Fruit fly (Drosophila melanogaster): Measurements from ENCODE around the gene Naa15-16.

The Naa15-16 gene

dm6 chrX:19497782-19498440 is 18.1 kb downstream of the Naa15-16 start (continued):
- TF ChIP-seq Hr39 (optimal IDR thresholded peaks at IDR 0.05): no peak
- TF ChIP-seq pan (optimal IDR thresholded peaks at IDR 0.05): no peak
- TF ChIP-seq pan (GFP tag; optimal IDR thresholded peaks at IDR 0.05 in 1 of 2, IDR thresholded peaks at IDR 0.05 in 1 of 2): peak in 1 of 2 experiments; percentile 18
- TF ChIP-seq onecut (GFP tag; IDR thresholded peaks at IDR 0.05): no peak
- TF ChIP-seq Neu2 (GFP tag; optimal IDR thresholded peaks at IDR 0.05; ENCODE audit: borderline replicate concordance): no peak
- TF ChIP-seq Xrp1 (GFP tag; IDR thresholded peaks at IDR 0.05): no peak
- peak; percentile 61 for TF ChIP-seq CG12155 (GFP tag; optimal IDR thresholded peaks at IDR 0.05)
- no peak for TF ChIP-seq twi (tag; optimal IDR thresholded peaks at IDR 0.05)
- no peak for TF ChIP-seq lov (optimal IDR thresholded peaks at IDR 0.05)
- no peak for TF ChIP-seq lov (GFP tag; IDR thresholded peaks at IDR 0.05)
- no peak for TF ChIP-seq CG12104 (GFP tag; optimal IDR thresholded peaks at IDR 0.05)
- TF ChIP-seq fru (optimal IDR thresholded peaks at IDR 0.05): no peak
- no peak for TF ChIP-seq Sox100B (GFP tag; optimal IDR thresholded peaks at IDR 0.05)
- TF ChIP-seq chif (GFP tag; optimal IDR thresholded peaks at IDR 0.05): no peak
- no peak for TF ChIP-seq CG3847 (GFP tag; IDR thresholded peaks at IDR 0.05)
- TF ChIP-seq CG12071 (GFP tag; optimal IDR thresholded peaks at IDR 0.05): peak; percentile 10
- no peak for TF ChIP-seq Hr3 (GFP tag; optimal IDR thresholded peaks at IDR 0.05)
- TF ChIP-seq CHES-1-like (GFP tag; optimal IDR thresholded peaks at IDR 0.05): peak; percentile 4
- TF ChIP-seq CG13296 (GFP tag; optimal IDR thresholded peaks at IDR 0.05): peak; percentile 19
- no peak for TF ChIP-seq pho (GFP tag; optimal IDR thresholded peaks at IDR 0.05)
- no peak for TF ChIP-seq Dref (GFP tag; IDR thresholded peaks at IDR 0.05)
- peak in 1 of 2 experiments; percentile 59 for TF ChIP-seq insv (GFP tag; optimal IDR thresholded peaks at IDR 0.05)
- no peak for TF ChIP-seq CG32767 (GFP tag; IDR thresholded peaks at IDR 0.05)
- TF ChIP-seq CG18619 (GFP tag; optimal IDR thresholded peaks at IDR 0.05): no peak
- no peak for TF ChIP-seq oc (tag; optimal IDR thresholded peaks at IDR 0.05)
- TF ChIP-seq CG17361 (GFP tag; IDR thresholded peaks at IDR 0.05): no peak
- TF ChIP-seq CG10431 (GFP tag; optimal IDR thresholded peaks at IDR 0.05): no peak
- no peak for TF ChIP-seq CG12391 (tag; optimal IDR thresholded peaks at IDR 0.05)
- TF ChIP-seq CG7372 (GFP tag; IDR thresholded peaks at IDR 0.05): no peak
- TF ChIP-seq CG12299 (tag; optimal IDR thresholded peaks at IDR 0.05): peak; percentile 20
- TF ChIP-seq ac (GFP tag; optimal IDR thresholded peaks at IDR 0.05): no peak
- TF ChIP-seq bigmax (GFP tag; optimal IDR thresholded peaks at IDR 0.05): no peak
- peak; percentile 12 for TF ChIP-seq CG3281 (GFP tag; optimal IDR thresholded peaks at IDR 0.05)
- TF ChIP-seq CkIIα-i1 (GFP tag; IDR thresholded peaks at IDR 0.05): no peak
- TF ChIP-seq Dp (GFP tag; optimal IDR thresholded peaks at IDR 0.05): no peak
- TF ChIP-seq CG8478 (optimal IDR thresholded peaks at IDR 0.05): no peak
- TF ChIP-seq Bdp1 (GFP tag; optimal IDR thresholded peaks at IDR 0.05): no peak
- no peak for TF ChIP-seq lmd (GFP tag; IDR thresholded peaks at IDR 0.05)
- TF ChIP-seq chn (GFP tag; optimal IDR thresholded peaks at IDR 0.05): no peak
- TF ChIP-seq tin (GFP tag; optimal IDR thresholded peaks at IDR 0.05): no peak
- peak; percentile 10; the same call in 1 of the 2 replicates for TF ChIP-seq ranshi (GFP tag; IDR thresholded peaks at IDR 0.05)
- TF ChIP-seq HmgZ (tag; optimal IDR thresholded peaks at IDR 0.05): peak; percentile 34
- TF ChIP-seq CG1647 (GFP tag; optimal IDR thresholded peaks at IDR 0.05): no peak
- TF ChIP-seq PHDP (tag; optimal IDR thresholded peaks at IDR 0.05): no peak
- no peak for TF ChIP-seq prd (optimal IDR thresholded peaks at IDR 0.05)
- TF ChIP-seq prd (GFP tag; IDR thresholded peaks at IDR 0.05): no peak
- no peak for TF ChIP-seq jigr1 (GFP tag; IDR thresholded peaks at IDR 0.05)
- TF ChIP-seq CG12744 (GFP tag; optimal IDR thresholded peaks at IDR 0.05): no peak
- TF ChIP-seq Six4 (GFP tag; optimal IDR thresholded peaks at IDR 0.05): no peak
- no peak for TF ChIP-seq croc (GFP tag; conservative IDR thresholded peaks at IDR 0.05)
- TF ChIP-seq Sry-β (GFP tag; optimal IDR thresholded peaks at IDR 0.05): no peak

Data from whole organism, embryonic.